Worm (Caenorhabditis elegans) whole organism, late embryonic: Measurements from ENCODE around the gene cutl-1.

Experiments
- C08G9.2 ChIP-seq: sonication (generic microtip); optimal IDR thresholded peaks from 2 replicates; lab custom pipeline; 2016; ENCODE audit warnings: mild to moderate bottlenecking, missing genetic modification characterization, moderate library complexity, missing compliant biosample characterization
- C38D4.7 ChIP-seq: fragments of 200-800 bp; sonication (Bioruptor generic); optimal IDR thresholded peaks from 2 replicates; lab custom pipeline; 2018; ENCODE audit warnings: mild to moderate bottlenecking, missing genetic modification characterization, moderate library complexity, missing compliant biosample characterization
- F13H6.1 ChIP-seq: sonication (generic microtip); optimal IDR thresholded peaks from 2 replicates; lab custom pipeline; 2016; ENCODE audit warnings: missing genetic modification characterization, missing compliant biosample characterization
- K09A11.1 ChIP-seq: sonication (generic microtip); optimal IDR thresholded peaks from 2 replicates; lab custom pipeline; 2017; ENCODE audit warnings: antibody characterized with exemption, mild to moderate bottlenecking, missing genetic modification characterization, missing compliant biosample characterization; ENCODE audit not compliant: insufficient read depth
- T23F11.4 ChIP-seq: fragments of 200-800 bp; sonication (Bioruptor generic); optimal IDR thresholded peaks from 2 replicates; lab custom pipeline; 2018; ENCODE audit warnings: mild to moderate bottlenecking, missing genetic modification characterization, missing compliant biosample characterization
- Y22D7AL.16 ChIP-seq: sonication (generic microtip); optimal IDR thresholded peaks from 2 replicates; lab custom pipeline; 2016; ENCODE audit warnings: missing genetic modification characterization, missing compliant biosample characterization
- ceh-18 ChIP-seq: sonication (generic microtip); optimal IDR thresholded peaks from 2 replicates; lab custom pipeline; 2016; ENCODE audit warnings: missing genetic modification characterization, missing compliant biosample characterization
- ceh-19 ChIP-seq: fragments of 200-800 bp; sonication (Bioruptor generic); optimal IDR thresholded peaks from 2 replicates; lab custom pipeline; 2018; ENCODE audit warnings: mild to moderate bottlenecking, missing genetic modification characterization, missing compliant biosample characterization
- ceh-2 ChIP-seq: sonication (generic microtip); optimal IDR thresholded peaks from 2 replicates; lab custom pipeline; 2016; ENCODE audit warnings: missing genotype, missing genetic modification characterization, missing compliant biosample characterization
- ceh-24 ChIP-seq: sonication (generic microtip); optimal IDR thresholded peaks from 2 replicates; lab custom pipeline; 2016; ENCODE audit warnings: mild to moderate bottlenecking, missing genetic modification characterization, missing compliant biosample characterization
- ceh-31 ChIP-seq: sonication (generic microtip); optimal IDR thresholded peaks from 2 replicates; lab custom pipeline; 2016; ENCODE audit warnings: missing genetic modification characterization, missing compliant biosample characterization
- ceh-9 ChIP-seq: sonication (generic microtip); optimal IDR thresholded peaks from 2 replicates; lab custom pipeline; 2016; ENCODE audit warnings: mild to moderate bottlenecking, missing genetic modification characterization, inconsistent platforms, missing compliant biosample characterization
- dmd-4 ChIP-seq: sonication (generic microtip); optimal IDR thresholded peaks from 2 replicates; lab custom pipeline; 2016; ENCODE audit warnings: borderline replicate concordance, missing genetic modification characterization, missing compliant biosample characterization
- dve-1 ChIP-seq: sonication (generic microtip); optimal IDR thresholded peaks from 2 replicates; lab custom pipeline; 2017; ENCODE audit warnings: antibody characterized with exemption, mild to moderate bottlenecking, missing genetic modification characterization, missing compliant biosample characterization
- elt-2 ChIP-seq: sonication (generic microtip); optimal IDR thresholded peaks from 2 replicates; lab custom pipeline; 2016; ENCODE audit warnings: missing genetic modification reagents, missing genetic modification characterization, missing compliant biosample characterization
- elt-4 ChIP-seq: sonication (generic microtip); optimal IDR thresholded peaks from 2 replicates; lab custom pipeline; 2016; ENCODE audit warnings: missing genetic modification characterization, missing compliant biosample characterization
- eyg-1 ChIP-seq: sonication (generic microtip); optimal IDR thresholded peaks from 2 replicates; lab custom pipeline; 2016; ENCODE audit warnings: missing genotype, missing genetic modification characterization, missing compliant biosample characterization
- fkh-10 ChIP-seq: fragments of 150-350 bp; optimal IDR thresholded peaks from 2 replicates; lab custom pipeline; 2014; ENCODE audit warnings: missing biosample characterization, missing genetic modification reagents, missing genetic modification characterization
- hlh-15 ChIP-seq: sonication (generic microtip); optimal IDR thresholded peaks from 2 replicates; lab custom pipeline; 2016; ENCODE audit warnings: missing genetic modification characterization, missing compliant biosample characterization
- hlh-30 ChIP-seq: sonication (generic microtip); optimal IDR thresholded peaks from 2 replicates; lab custom pipeline; 2017; ENCODE audit warnings: antibody characterized with exemption, missing genetic modification characterization, missing compliant biosample characterization; ENCODE audit not compliant: insufficient read depth
- hlh-6 ChIP-seq: sonication (generic microtip); optimal IDR thresholded peaks from 2 replicates; lab custom pipeline; 2016; ENCODE audit warnings: missing genotype, missing genetic modification characterization, missing compliant biosample characterization
- pag-3 ChIP-seq: sonication (generic microtip); optimal IDR thresholded peaks from 2 replicates; lab custom pipeline; 2016; ENCODE audit warnings: missing compliant biosample characterization, missing genetic modification characterization, borderline replicate concordance
- pat-9 ChIP-seq: fragments of 200-800 bp; sonication (Bioruptor generic); optimal IDR thresholded peaks from 2 replicates; lab custom pipeline; 2018; ENCODE audit warnings: mild to moderate bottlenecking, missing genetic modification characterization, moderate library complexity, missing compliant biosample characterization
- pqm-1 ChIP-seq: sonication (generic microtip); optimal IDR thresholded peaks from 2 replicates; lab custom pipeline; 2016; ENCODE audit warnings: missing genetic modification characterization, missing compliant biosample characterization
- pros-1 ChIP-seq: fragments of 150-350 bp; optimal IDR thresholded peaks from 2 replicates; lab custom pipeline; 2014; ENCODE audit warnings: missing biosample characterization, missing genetic modification reagents, missing genetic modification characterization
- ref-2 ChIP-seq: sonication (generic microtip); optimal IDR thresholded peaks from 2 replicates; lab custom pipeline; 2016; ENCODE audit warnings: missing genetic modification characterization, missing compliant biosample characterization
- sox-4 ChIP-seq: sonication (generic microtip); optimal IDR thresholded peaks from 2 replicates; lab custom pipeline; 2017; ENCODE audit warnings: mild to moderate bottlenecking, missing genetic modification characterization, inconsistent platforms, missing compliant biosample characterization
- syd-9 ChIP-seq: sonication (generic microtip); optimal IDR thresholded peaks from 2 replicates; lab custom pipeline; 2016; ENCODE audit warnings: mild to moderate bottlenecking, missing genetic modification characterization, moderate library complexity, missing compliant biosample characterization
- tbx-2 ChIP-seq: sonication (generic microtip); optimal IDR thresholded peaks from 2 replicates; lab custom pipeline; 2016; ENCODE audit warnings: missing genetic modification characterization, missing compliant biosample characterization
- tbx-7 ChIP-seq: sonication (generic microtip); optimal IDR thresholded peaks from 2 replicates; lab custom pipeline; 2016; ENCODE audit warnings: missing genotype, missing genetic modification characterization, missing compliant biosample characterization
- unc-86 ChIP-seq: sonication (generic microtip); optimal IDR thresholded peaks from 2 replicates; lab custom pipeline; 2016; ENCODE audit warnings: missing genetic modification characterization, missing compliant biosample characterization
- zip-5 ChIP-seq: sonication (generic microtip); optimal IDR thresholded peaks from 2 replicates; lab custom pipeline; 2016; ENCODE audit warnings: missing genetic modification characterization, missing compliant biosample characterization

cutl-1 gene

DNA sequence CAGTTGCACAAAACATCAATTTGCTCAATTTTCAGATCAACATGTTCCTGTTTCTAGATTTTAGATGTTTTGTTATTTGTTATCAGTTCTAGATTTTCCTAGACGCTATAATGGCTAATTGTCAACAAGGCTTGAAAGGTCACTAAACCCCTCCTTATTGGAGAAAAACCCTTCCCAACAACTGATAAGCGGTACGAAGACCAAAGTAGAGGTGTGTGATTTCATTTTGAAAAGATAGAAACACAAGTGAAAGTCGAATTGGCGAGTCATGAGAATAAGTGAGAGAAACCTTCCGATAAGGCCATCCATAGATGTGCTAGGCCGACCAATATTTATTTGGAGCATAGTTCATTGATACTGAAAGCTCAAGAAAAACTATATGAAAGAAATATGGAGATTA is 32.3 kb downstream of the cutl-1 start:
- TF ChIP-seq ceh-18 (tag; lab: Kevin White, UChicago) (no peak), K09A11.1 (tag; lab: Kevin White, UChicago) (no peak), syd-9 (no peak), ceh-24 (tag; lab: Kevin White, UChicago) (no peak), C08G9.2 (tag; lab: Kevin White, UChicago) (no peak), ref-2 (tag; lab: Kevin White, UChicago) (no peak), elt-2 (tag; lab: Kevin White, UChicago) (peak; percentile 48), Y22D7AL.16 (no peak), T23F11.4 (GFP tag; lab: Kevin White, UChicago) (no peak), C38D4.7 (GFP tag; lab: Kevin White, UChicago) (no peak), pat-9 (tag; lab: Kevin White, UChicago) (no peak), pqm-1 (tag; lab: Kevin White, UChicago) (peak; percentile 26), zip-5 (no peak), hlh-15 (tag; lab: Kevin White, UChicago) (no peak), ceh-31 (tag; lab: Kevin White, UChicago) (no peak), hlh-6 (no peak), hlh-30 (tag; lab: Kevin White, UChicago) (no peak), ceh-9 (tag; lab: Kevin White, UChicago) (no peak)
- TF ChIP-seq, all 69 proteins: peak for 2

DNA sequence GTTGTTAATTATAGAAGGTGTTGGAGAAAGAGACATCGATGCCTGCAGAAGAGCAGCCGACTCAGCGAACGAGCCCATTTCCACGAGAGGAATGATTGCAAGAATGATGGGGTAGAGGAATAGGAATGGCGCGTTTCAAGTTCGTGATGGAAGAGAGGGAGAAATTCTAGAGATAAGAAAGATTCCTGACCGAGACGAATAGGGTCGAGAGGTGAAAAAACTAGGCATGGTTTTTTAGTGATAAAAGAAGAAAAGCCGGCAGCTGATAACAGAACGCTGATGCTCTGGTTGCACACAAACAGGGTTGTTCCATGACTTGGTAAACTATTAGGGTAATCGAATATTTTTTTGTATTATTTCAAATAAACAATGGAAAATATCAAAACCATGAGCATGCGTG is 33.1 kb downstream of the cutl-1 start:
- TF ChIP-seq elt-2 (tag; lab: Kevin White, UChicago): peak; percentile 61
- TF ChIP-seq eyg-1 (tag; lab: Kevin White, UChicago): no peak

DNA sequence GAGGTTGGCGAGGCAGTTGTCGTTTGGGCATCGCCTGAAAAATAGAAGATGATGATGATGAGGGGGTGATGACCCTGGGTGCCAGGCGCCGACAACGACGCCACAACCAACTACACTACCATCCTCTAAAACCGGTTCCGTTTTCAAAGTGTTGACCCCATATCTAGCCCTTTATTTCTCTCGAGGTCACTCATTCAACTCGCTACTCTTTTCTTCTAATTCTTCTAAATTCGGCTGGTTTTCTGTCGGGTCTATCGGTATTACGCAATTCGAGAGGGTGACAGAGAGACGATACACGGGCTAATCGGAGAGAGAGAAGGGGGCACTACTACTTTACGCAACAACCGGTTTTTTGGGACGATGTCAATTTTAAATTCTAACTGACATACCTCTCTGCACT is 34.6 kb downstream of the cutl-1 start:
- TF ChIP-seq sox-4 (tag; lab: Kevin White, UChicago) (no peak), F13H6.1 (tag; lab: Kevin White, UChicago) (peak; percentile 49), ceh-31 (tag; lab: Kevin White, UChicago) (peak; percentile 34), pros-1 (tag; lab: Kevin White, UChicago) (peak; percentile 1)

DNA sequence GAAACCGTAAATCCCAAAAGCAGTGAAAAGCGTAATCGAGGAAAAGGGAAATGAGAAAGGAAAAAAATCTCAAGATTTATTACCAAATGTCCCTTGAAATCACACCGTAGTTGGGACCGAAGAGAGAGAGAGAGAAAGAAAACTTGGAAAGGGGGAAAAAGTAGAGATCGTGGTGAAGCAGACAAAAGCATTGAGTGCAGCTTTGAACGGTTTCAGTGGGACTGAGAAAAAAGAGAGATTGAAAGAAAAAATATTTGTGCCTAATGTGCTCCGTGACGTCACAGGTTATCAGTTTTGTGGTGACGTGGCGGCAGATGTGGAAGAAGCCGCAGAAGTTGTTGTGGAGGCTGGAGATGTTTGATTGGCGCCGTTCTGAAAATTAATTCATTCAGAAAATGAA is 35.6 kb downstream of the cutl-1 start:
- TF ChIP-seq dve-1 (tag; lab: Kevin White, UChicago): no peak
- no peak for TF ChIP-seq tbx-7
- TF ChIP-seq unc-86 (tag; lab: Kevin White, UChicago): no peak
- TF ChIP-seq ceh-31 (tag; lab: Kevin White, UChicago): no peak
- TF ChIP-seq ceh-19 (GFP tag; lab: Kevin White, UChicago): no peak
- no peak for TF ChIP-seq pat-9 (tag; lab: Kevin White, UChicago)
- TF ChIP-seq dmd-4: no peak
- no peak for TF ChIP-seq K09A11.1 (tag; lab: Kevin White, UChicago)
- TF ChIP-seq elt-4 (tag; lab: Kevin White, UChicago): no peak
- TF ChIP-seq fkh-10 (GFP tag; lab: Kevin White, UChicago): no peak
- TF ChIP-seq tbx-2 (tag; lab: Kevin White, UChicago): no peak
- TF ChIP-seq ceh-2: no peak
- no peak for TF ChIP-seq ceh-9 (tag; lab: Kevin White, UChicago)
- TF ChIP-seq hlh-30 (tag; lab: Kevin White, UChicago): no peak
- no peak for TF ChIP-seq pag-3

DNA sequence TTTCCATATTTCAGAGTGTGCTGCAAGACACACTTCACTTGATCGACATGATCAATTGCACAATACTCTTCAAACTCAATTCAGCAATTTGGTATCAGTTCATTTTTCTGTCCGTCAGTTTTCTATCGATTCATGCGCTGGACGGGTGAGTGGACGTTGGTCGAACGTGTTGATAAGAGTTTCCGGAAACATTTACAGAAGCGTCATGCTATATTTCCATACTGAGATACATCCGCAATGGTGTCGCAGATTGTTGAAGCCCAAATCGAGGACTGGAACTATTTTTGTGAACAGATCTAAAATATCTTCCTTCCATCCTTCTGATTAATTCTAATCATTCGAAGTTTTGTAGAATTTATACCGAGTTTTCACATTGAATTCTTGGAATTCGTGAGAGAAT is 36.3 kb downstream of the cutl-1 start:
- no peak for TF ChIP-seq ceh-9 (tag; lab: Kevin White, UChicago)
- TF ChIP-seq, all 69 proteins: peak for 0

DNA sequence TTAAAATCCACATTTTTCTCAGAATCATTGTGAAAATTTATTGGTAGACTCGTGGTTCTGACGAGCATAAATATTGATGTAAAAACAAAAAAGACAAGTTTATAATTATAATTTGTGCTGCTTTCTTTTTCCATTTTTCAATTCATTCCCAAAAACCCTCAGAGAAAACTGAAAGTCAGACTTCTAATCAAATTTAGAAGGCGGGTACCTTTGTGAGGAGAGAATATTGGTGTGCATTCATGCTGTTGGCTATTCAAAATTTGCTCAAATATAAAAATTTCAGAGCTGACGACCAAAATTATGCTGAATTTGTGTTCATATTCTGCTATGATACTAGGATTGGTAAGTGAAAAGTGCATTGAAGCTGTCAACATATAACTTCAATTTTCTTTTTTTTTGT is 38.9 kb downstream of the cutl-1 start, which contains the start of gene srx-125:
srx-125 (plus strand) TSS at position 301 of the 400 bp plus-strand sequence.
- TF ChIP-seq pat-9 (tag; lab: Kevin White, UChicago) (no peak), eyg-1 (tag; lab: Kevin White, UChicago) (no peak), K09A11.1 (tag; lab: Kevin White, UChicago) (no peak)
- TF ChIP-seq, all 69 proteins: peak for 0
